Fruit fly (Drosophila melanogaster): ENCODE results near the gene Ndc1.

DNA sequence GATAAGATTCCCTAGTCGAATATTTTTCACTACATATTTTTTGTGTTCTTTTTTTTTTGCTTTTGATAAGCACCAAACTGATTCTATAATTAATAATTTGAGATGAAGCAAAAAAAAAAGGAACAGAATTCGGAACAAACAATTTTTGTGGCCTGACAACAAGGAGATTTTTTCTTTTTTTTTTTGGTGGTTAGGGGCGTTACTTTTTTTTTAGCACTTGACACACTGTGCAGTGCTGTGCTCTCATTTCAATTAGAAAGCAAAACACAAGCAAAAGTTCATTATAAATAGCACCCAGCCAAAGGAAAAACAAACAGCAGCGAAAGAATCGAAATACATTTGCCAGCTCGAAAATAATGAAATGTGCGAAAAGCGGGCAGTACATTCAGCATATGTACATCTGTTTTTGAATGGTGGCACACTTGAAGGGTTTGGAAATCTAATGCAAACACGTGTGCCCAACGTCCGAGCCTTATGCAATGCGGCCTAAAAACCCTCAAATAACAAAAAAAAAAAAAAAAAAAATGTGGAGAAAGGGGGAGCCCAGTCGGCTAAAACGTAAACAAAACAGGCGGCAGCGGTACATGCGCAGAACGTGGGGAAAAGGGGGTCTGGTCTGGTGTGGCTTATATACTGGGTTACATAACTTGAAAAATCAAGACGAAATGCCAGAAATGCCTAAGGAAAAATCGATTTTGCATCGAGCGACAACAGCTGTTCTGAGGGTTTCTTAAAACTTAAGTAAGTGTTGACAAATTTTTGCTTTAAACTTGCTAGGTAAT is 17.6 kb downstream of the Ndc1 start:
- no peak for TF ChIP-seq CG8478 (optimal IDR thresholded peaks at IDR 0.05)
- TF ChIP-seq CTCF (optimal IDR thresholded peaks at IDR 0.05), result no peak
